Worm (Caenorhabditis elegans) whole organism, L2 larva: ENCODE data around the gene eri-9.

ENCODE experiments used
- C34F6.9 ChIP-seq: fragments of 150-350 bp; optimal IDR thresholded peaks from 2 replicates; lab custom pipeline; 2014; ENCODE audit warnings: missing biosample characterization, missing genetic modification characterization
- F13H6.1 ChIP-seq: sonication (generic microtip); optimal IDR thresholded peaks from 2 replicates; lab custom pipeline; 2016; ENCODE audit warnings: missing genetic modification characterization, missing compliant biosample characterization
- R02D3.7 ChIP-seq: fragments of 150-350 bp; optimal IDR thresholded peaks from 2 replicates; lab custom pipeline; 2014; ENCODE audit warnings: missing biosample characterization, missing genetic modification characterization
- Y55F3AM.14 ChIP-seq: fragments of 200-800 bp; sonication (Bioruptor generic); optimal IDR thresholded peaks from 2 replicates; lab custom pipeline; 2018; ENCODE audit warnings: mild to moderate bottlenecking, missing genetic modification characterization, missing compliant biosample characterization
- ZK546.5 ChIP-seq: sonication (generic microtip); optimal IDR thresholded peaks from 2 replicates; lab custom pipeline; 2017; ENCODE audit warnings: missing biosample characterization, missing genetic modification characterization
- alr-1 ChIP-seq: fragments of 150-350 bp; optimal IDR thresholded peaks from 2 replicates; lab custom pipeline; 2014; ENCODE audit warnings: missing biosample characterization, missing genetic modification characterization
- aly-2 ChIP-seq: fragments of 150-350 bp; optimal IDR thresholded peaks from 2 replicates; lab custom pipeline; 2014; ENCODE audit warnings: missing biosample characterization, missing genetic modification characterization
- ama-1 ChIP-seq: fragments of 150-350 bp; optimal IDR thresholded peaks from 2 replicates; lab custom pipeline; 2018; ENCODE audit warnings: inconsistent platforms
- blmp-1 ChIP-seq: sonication (generic microtip); optimal IDR thresholded peaks from 2 replicates; lab custom pipeline; 2017; ENCODE audit warnings: missing genetic modification characterization, mild to moderate bottlenecking, missing compliant biosample characterization, antibody characterized with exemption, moderate library complexity; ENCODE audit not compliant: insufficient read depth
- ceh-16 ChIP-seq: fragments of 150-350 bp; optimal IDR thresholded peaks from 2 replicates; lab custom pipeline; 2014; ENCODE audit warnings: missing biosample characterization, missing genetic modification characterization
- ceh-82 ChIP-seq: fragments of 150-350 bp; optimal IDR thresholded peaks from 2 replicates; lab custom pipeline; 2014; ENCODE audit warnings: missing biosample characterization, missing genetic modification characterization
- crh-2 ChIP-seq: sonication (generic microtip); optimal IDR thresholded peaks from 2 replicates; lab custom pipeline; 2017; ENCODE audit warnings: missing biosample characterization, missing genetic modification characterization
- dmd-4 ChIP-seq: sonication (generic microtip); optimal IDR thresholded peaks from 2 replicates; lab custom pipeline; 2017; ENCODE audit warnings: missing biosample characterization, missing genetic modification characterization
- egl-27 ChIP-seq: sonication (generic microtip); optimal IDR thresholded peaks from 3 replicates; lab custom pipeline; 2017; ENCODE audit warnings: missing biosample characterization, missing genetic modification reagents, missing genetic modification characterization
- elt-1 ChIP-seq: fragments of 150-350 bp; optimal IDR thresholded peaks from 2 replicates; lab custom pipeline; 2014; ENCODE audit warnings: missing biosample characterization, missing genetic modification characterization
- elt-3 ChIP-seq: sonication (generic microtip); optimal IDR thresholded peaks from 2 replicates; lab custom pipeline; 2017; ENCODE audit warnings: missing biosample characterization, missing genetic modification characterization
- fos-1 ChIP-seq: fragments of 150-350 bp; optimal IDR thresholded peaks from 2 replicates; lab custom pipeline; 2014; ENCODE audit warnings: missing biosample characterization, missing genetic modification characterization
- gmeb-1 ChIP-seq: fragments of 150-350 bp; optimal IDR thresholded peaks from 2 replicates; lab custom pipeline; 2014; ENCODE audit warnings: missing biosample characterization, missing genetic modification characterization
- lin-11 ChIP-seq: fragments of 150-350 bp; sonication (generic microtip); optimal IDR thresholded peaks from 2 replicates; lab custom pipeline; 2014; ENCODE audit warnings: missing biosample characterization, missing genetic modification characterization, inconsistent platforms, mixed read lengths
- lin-13 ChIP-seq: fragments of 150-350 bp; optimal IDR thresholded peaks from 2 replicates; lab custom pipeline; 2014; ENCODE audit warnings: missing biosample characterization, missing genetic modification reagents, missing genetic modification characterization
- lin-39 ChIP-seq: fragments of 150-350 bp; optimal IDR thresholded peaks from 2 replicates; lab custom pipeline; 2014; ENCODE audit warnings: missing biosample characterization, missing genetic modification reagents, missing genetic modification characterization
- lsy-2 ChIP-seq, 2 experiments: fragments of 150-350 bp in 1 of 2; sonication (generic microtip) in 1 of 2; optimal IDR thresholded peaks; 2 replicates each; lab custom pipeline; 2014 to 2017; ENCODE audit warnings: missing biosample characterization in 2 of 2, missing genetic modification characterization in 2 of 2
- mab-5 ChIP-seq: fragments of 150-350 bp; optimal IDR thresholded peaks from 2 replicates; lab custom pipeline; 2014; ENCODE audit warnings: missing biosample characterization, missing genetic modification characterization
- mbf-1 ChIP-seq: sonication (generic microtip); optimal IDR thresholded peaks from 2 replicates; lab custom pipeline; 2017; ENCODE audit warnings: missing biosample characterization, missing genetic modification characterization
- mdl-1 ChIP-seq, 2 experiments: fragments of 150-350 bp in 1 of 2; sonication (generic microtip) in 1 of 2; optimal IDR thresholded peaks; 2 replicates each; lab custom pipeline; 2017; ENCODE audit warnings: missing biosample characterization in 2 of 2, missing genetic modification characterization in 2 of 2
- nhr-10 ChIP-seq: sonication (generic microtip); optimal IDR thresholded peaks from 2 replicates; lab custom pipeline; 2017; ENCODE audit warnings: missing biosample characterization, missing genetic modification characterization
- nhr-11 ChIP-seq: fragments of 150-350 bp; optimal IDR thresholded peaks from 2 replicates; lab custom pipeline; 2014; ENCODE audit warnings: missing biosample characterization, missing genetic modification characterization
- nhr-12 ChIP-seq: fragments of 150-350 bp; optimal IDR thresholded peaks from 2 replicates; lab custom pipeline; 2014; ENCODE audit warnings: missing biosample characterization, missing genetic modification characterization
- nhr-129 ChIP-seq: fragments of 150-350 bp; optimal IDR thresholded peaks from 2 replicates; lab custom pipeline; 2014; ENCODE audit warnings: missing biosample characterization, missing genetic modification characterization
- nhr-21 ChIP-seq: fragments of 150-350 bp; optimal IDR thresholded peaks from 2 replicates; lab custom pipeline; 2014; ENCODE audit warnings: missing biosample characterization, missing genetic modification characterization
- nhr-23 ChIP-seq: fragments of 150-350 bp; optimal IDR thresholded peaks from 2 replicates; lab custom pipeline; 2014; ENCODE audit warnings: missing biosample characterization, missing genetic modification reagents, missing genetic modification characterization
- nhr-237 ChIP-seq: fragments of 150-350 bp; optimal IDR thresholded peaks from 2 replicates; lab custom pipeline; 2014; ENCODE audit warnings: missing biosample characterization, missing genetic modification characterization
- nhr-25 ChIP-seq: fragments of 150-350 bp; sonication (generic microtip); optimal IDR thresholded peaks from 3 replicates; lab custom pipeline; 2014; ENCODE audit warnings: missing biosample characterization, missing genetic modification characterization
- nhr-6 ChIP-seq: fragments of 150-350 bp; optimal IDR thresholded peaks from 2 replicates; lab custom pipeline; 2014; ENCODE audit warnings: missing biosample characterization, missing genetic modification characterization
- nhr-77 ChIP-seq: fragments of 150-350 bp; optimal IDR thresholded peaks from 2 replicates; lab custom pipeline; 2014; ENCODE audit warnings: missing biosample characterization, missing genetic modification characterization
- peb-1 ChIP-seq: fragments of 150-350 bp; optimal IDR thresholded peaks from 2 replicates; lab custom pipeline; 2014; ENCODE audit warnings: missing biosample characterization, missing genetic modification characterization
- sem-4 ChIP-seq: fragments of 150-350 bp; optimal IDR thresholded peaks from 2 replicates; lab custom pipeline; 2014; ENCODE audit warnings: missing biosample characterization, missing genetic modification reagents, missing genetic modification characterization
- skn-1 ChIP-seq: sonication (generic microtip); optimal IDR thresholded peaks from 2 replicates; lab custom pipeline; 2017; ENCODE audit warnings: missing biosample characterization, missing genetic modification characterization
- sma-3 ChIP-seq: sonication (generic microtip); optimal IDR thresholded peaks from 2 replicates; lab custom pipeline; 2016; ENCODE audit warnings: missing genetic modification reagents, missing genetic modification characterization, missing compliant biosample characterization
- sma-9 ChIP-seq, 2 experiments: fragments of 150-350 bp in 1 of 2; sonication (generic microtip) in 1 of 2; optimal IDR thresholded peaks; 2 replicates each; lab custom pipeline; 2014 to 2016; ENCODE audit warnings: missing genetic modification characterization in 2 of 2, mild to moderate bottlenecking in 1 of 2, missing biosample characterization in 1 of 2, missing compliant biosample characterization in 1 of 2, missing genetic modification reagents in 1 of 2, moderate library complexity in 1 of 2
- snpc-4 ChIP-seq: fragments of 150-350 bp; optimal IDR thresholded peaks from 2 replicates; lab custom pipeline; 2014; ENCODE audit warnings: missing biosample characterization, missing genetic modification characterization
- unc-39 ChIP-seq: fragments of 150-350 bp; optimal IDR thresholded peaks from 2 replicates; lab custom pipeline; 2014; ENCODE audit warnings: missing biosample characterization, missing genetic modification characterization
- unc-55 ChIP-seq: fragments of 150-350 bp; sonication (generic microtip); optimal IDR thresholded peaks from 3 replicates; lab custom pipeline; 2014; ENCODE audit warnings: missing biosample characterization, missing genetic modification reagents, missing genetic modification characterization
- unc-62 ChIP-seq: fragments of 150-350 bp; optimal IDR thresholded peaks from 2 replicates; lab custom pipeline; 2014; ENCODE audit warnings: missing biosample characterization, missing genetic modification reagents, missing genetic modification characterization
- zag-1 ChIP-seq: fragments of 150-350 bp; optimal IDR thresholded peaks from 2 replicates; lab custom pipeline; 2014; ENCODE audit warnings: missing biosample characterization, missing genetic modification characterization
- ztf-1 ChIP-seq: fragments of 200-800 bp; sonication (Bioruptor generic); conservative IDR thresholded peaks from 2 replicates; pipeline ENCODE4 v1.3.6; 2022; ENCODE audit warnings: missing genetic modification characterization, missing compliant biosample characterization
- ztf-11 ChIP-seq: sonication (generic microtip); optimal IDR thresholded peaks from 2 replicates; lab custom pipeline; 2017; ENCODE audit warnings: missing biosample characterization, missing genetic modification characterization
- ztf-4 ChIP-seq: fragments of 150-350 bp; optimal IDR thresholded peaks from 2 replicates; lab custom pipeline; 2014; ENCODE audit warnings: missing biosample characterization, missing genetic modification characterization

eri-9 gene

ce11 chrIII:4950345-4950744 lies 18.1 kb downstream of the eri-9 start:
- TF ChIP-seq F13H6.1 (tag; lab: Kevin White, UChicago): peak; percentile 57
- TF ChIP-seq ztf-1 (GFP tag; lab: Robert Waterston, UW): no peak
- TF ChIP-seq snpc-4 (tag; lab: Kevin White, UChicago): no peak
- peak; percentile 30 for TF ChIP-seq nhr-129 (tag; lab: Kevin White, UChicago)
- no peak for TF ChIP-seq egl-27 (tag; lab: Kevin White, UChicago)
- peak; percentile 69 for TF ChIP-seq C34F6.9 (tag; lab: Kevin White, UChicago)
- TF ChIP-seq nhr-10 (tag; lab: Kevin White, UChicago): no peak
- TF ChIP-seq mdl-1 (tag; optimal IDR thresholded peaks at IDR 0.05; lab: Kevin White, UChicago): peak; percentile 13 to 37
- TF ChIP-seq ceh-82: no peak
- TF ChIP-seq sma-3 (GFP tag; lab: Kevin White, UChicago): no peak
- peak in 1 of 2 experiments; percentile 51 for TF ChIP-seq lsy-2 (tag; optimal IDR thresholded peaks at IDR 0.05; lab: Kevin White, UChicago)
- TF ChIP-seq nhr-237: no peak
- no peak for TF ChIP-seq elt-1
- TF ChIP-seq aly-2: no peak
- no peak for TF ChIP-seq mbf-1 (tag; lab: Kevin White, UChicago)
- TF ChIP-seq lin-11 (tag; lab: Kevin White, UChicago): peak; percentile 33
- TF ChIP-seq unc-55 (GFP tag; lab: Kevin White, UChicago): peak; percentile 65
- TF ChIP-seq nhr-6 (tag; lab: Kevin White, UChicago): no peak
- no peak for TF ChIP-seq nhr-25 (tag; lab: Kevin White, UChicago)
- TF ChIP-seq fos-1 (tag; lab: Kevin White, UChicago): no peak
- no peak for TF ChIP-seq gmeb-1
- no peak for TF ChIP-seq ztf-4 (tag; lab: Kevin White, UChicago)
- TF ChIP-seq Y55F3AM.14 (GFP tag; lab: Kevin White, UChicago): no peak
- TF ChIP-seq crh-2 (tag; lab: Kevin White, UChicago): peak; percentile 22
- peak; percentile 25 for TF ChIP-seq sma-9 (GFP tag; optimal IDR thresholded peaks at IDR 0.05; lab: Kevin White, UChicago)
- no peak for TF ChIP-seq sma-9 (tag; optimal IDR thresholded peaks at IDR 0.05; lab: Kevin White, UChicago)
- TF ChIP-seq sem-4 (tag; lab: Kevin White, UChicago): peak; percentile 6
- TF ChIP-seq elt-3: no peak
- TF ChIP-seq peb-1: no peak
- peak; percentile 68 for TF ChIP-seq zag-1 (tag; lab: Kevin White, UChicago)
- no peak for TF ChIP-seq nhr-23 (tag; lab: Kevin White, UChicago)
- TF ChIP-seq R02D3.7: no peak
- no peak for TF ChIP-seq ceh-16 (tag; lab: Kevin White, UChicago)
- TF ChIP-seq lin-13 (GFP tag; lab: Kevin White, UChicago): no peak
- no peak for TF ChIP-seq ama-1
- TF ChIP-seq skn-1 (tag; lab: Kevin White, UChicago): no peak
- no peak for TF ChIP-seq dmd-4 (tag; lab: Kevin White, UChicago)
- no peak for TF ChIP-seq nhr-11
- no peak for TF ChIP-seq mab-5 (tag; lab: Kevin White, UChicago)
- no peak for TF ChIP-seq alr-1 (tag; lab: Kevin White, UChicago)
- no peak for TF ChIP-seq lin-39 (tag; lab: Kevin White, UChicago)
- TF ChIP-seq unc-39 (tag; lab: Kevin White, UChicago): no peak
- no peak for TF ChIP-seq ZK546.5 (tag; lab: Kevin White, UChicago)
- TF ChIP-seq ztf-11 (tag; lab: Kevin White, UChicago): no peak
- no peak for TF ChIP-seq blmp-1 (tag; lab: Kevin White, UChicago)
- TF ChIP-seq nhr-12 (tag; lab: Kevin White, UChicago): no peak
- no peak for TF ChIP-seq nhr-21
- no peak for TF ChIP-seq unc-62
- no peak for TF ChIP-seq nhr-77
